Fruit fly (Drosophila melanogaster): ENCODE results near the gene CG8086.

CG8086 gene

DNA sequence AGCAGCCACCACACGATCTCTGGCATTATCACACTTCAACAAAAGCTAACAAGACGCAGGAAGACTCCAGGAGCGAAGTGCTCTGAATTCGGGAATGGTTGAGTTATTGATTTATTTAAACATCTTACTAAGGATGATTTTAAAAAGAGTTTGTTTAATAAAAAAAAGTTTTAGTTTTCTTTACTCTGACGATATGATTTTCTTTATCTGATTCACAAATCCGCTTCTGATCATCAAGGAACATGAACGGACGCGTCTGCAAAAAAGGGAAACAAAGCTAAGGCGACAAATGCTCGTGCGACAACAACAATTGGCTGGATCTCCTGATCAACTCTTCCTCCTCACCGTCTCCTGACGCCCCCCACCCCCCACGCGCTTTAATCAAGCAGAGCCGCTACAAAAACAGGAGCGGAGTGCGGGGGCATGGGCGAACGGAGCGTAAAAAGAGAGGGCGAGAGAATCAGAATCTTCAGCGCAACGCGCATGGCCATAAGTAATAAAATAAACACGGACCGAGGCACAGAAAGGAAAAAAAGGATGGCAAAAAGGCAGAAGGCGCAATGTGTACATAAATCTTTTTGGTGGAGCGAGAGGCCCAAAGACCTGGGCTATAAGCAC is 42.0 kb upstream of the CG8086 start (continued):
- no peak for TF ChIP-seq CG3995 (GFP tag; optimal IDR thresholded peaks at IDR 0.05)
- no peak for TF ChIP-seq ind (GFP tag; optimal IDR thresholded peaks at IDR 0.05)
- TF ChIP-seq dan (GFP tag; IDR thresholded peaks at IDR 0.05): no peak
- no peak for TF ChIP-seq grau (tag; optimal IDR thresholded peaks at IDR 0.05)
- no peak for TF ChIP-seq Side (GFP tag; optimal IDR thresholded peaks at IDR 0.05)
- TF ChIP-seq HLH54F (GFP tag; optimal IDR thresholded peaks at IDR 0.05): no peak
- no peak for TF ChIP-seq wor (GFP tag; IDR thresholded peaks at IDR 0.05)
- no peak for TF ChIP-seq Fer1 (GFP tag; optimal IDR thresholded peaks at IDR 0.05)
- TF ChIP-seq fru (optimal IDR thresholded peaks at IDR 0.05): no peak

DNA sequence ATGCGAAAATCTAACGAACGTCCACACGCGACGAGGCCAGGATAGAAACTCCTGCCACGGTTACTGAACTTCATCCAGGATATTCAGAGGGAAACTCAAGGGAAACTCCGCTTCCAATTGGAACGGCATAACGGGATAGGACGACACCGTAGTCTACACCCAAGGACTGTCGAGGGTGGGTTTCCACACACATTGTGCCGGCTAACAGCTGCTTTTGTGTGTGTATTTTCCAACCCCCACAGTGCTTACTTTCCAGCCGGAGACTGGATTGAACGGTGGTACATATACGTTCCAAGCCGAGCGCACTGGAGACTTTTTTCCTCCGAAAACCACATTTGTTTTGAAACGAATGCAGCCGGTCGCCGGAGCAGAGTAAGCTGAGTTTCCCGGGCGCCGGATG is 39.8 kb upstream of the CG8086 start:
- TF ChIP-seq CG1529 (GFP tag; optimal IDR thresholded peaks at IDR 0.05) (no peak), bcd (GFP tag; optimal IDR thresholded peaks at IDR 0.05) (no peak), pros (GFP tag; optimal IDR thresholded peaks at IDR 0.05) (peak; percentile 72), crp (GFP tag; optimal IDR thresholded peaks at IDR 0.05) (peak in 1 of 2 experiments; percentile 37), Awh (GFP tag; IDR thresholded peaks at IDR 0.05) (no peak), ATbp (GFP tag; optimal IDR thresholded peaks at IDR 0.05) (no peak), CG10431 (GFP tag; optimal IDR thresholded peaks at IDR 0.05) (peak; percentile 36), insv (GFP tag; optimal IDR thresholded peaks at IDR 0.05) (peak; percentile 56 to 88), CG3407 (GFP tag; optimal IDR thresholded peaks at IDR 0.05) (no peak), NC2α (GFP tag; optimal IDR thresholded peaks at IDR 0.05) (no peak), Hr39 (optimal IDR thresholded peaks at IDR 0.05) (no peak), CG12299 (tag; optimal IDR thresholded peaks at IDR 0.05) (no peak), gfzf (GFP tag; optimal IDR thresholded peaks at IDR 0.05) (no peak), CG4424 (GFP tag; optimal IDR thresholded peaks at IDR 0.05) (no peak), vnd (GFP tag; IDR thresholded peaks at IDR 0.05; ENCODE audit: partially characterized antibody) (no peak), CG34224 (GFP tag; IDR thresholded peaks at IDR 0.05; ENCODE audit: partially characterized antibody) (0 out of 3 replicates have a peak, but pooled peaks have one; percentile 18), CG9727 (GFP tag; optimal IDR thresholded peaks at IDR 0.05) (no peak), eve (GFP tag; optimal IDR thresholded peaks at IDR 0.05) (no peak), CG15479 (GFP tag; optimal IDR thresholded peaks at IDR 0.05) (no peak), hb (GFP tag; IDR thresholded peaks at IDR 0.05; ENCODE audit: partially characterized antibody) (no peak), toy (GFP tag; IDR thresholded peaks at IDR 0.05) (no peak), twi (tag; optimal IDR thresholded peaks at IDR 0.05) (peak; percentile 17), slp2 (GFP tag; optimal IDR thresholded peaks at IDR 0.05) (no peak), Bdp1 (GFP tag; optimal IDR thresholded peaks at IDR 0.05) (no peak), CG10147 (GFP tag; optimal IDR thresholded peaks at IDR 0.05) (no peak), seq (GFP tag; IDR thresholded peaks at IDR 0.05) (peak; percentile 83), Deaf1 (tag; optimal IDR thresholded peaks at IDR 0.05) (peak; percentile 73), pum (GFP tag; optimal IDR thresholded peaks at IDR 0.05) (no peak), bowl (GFP tag; IDR thresholded peaks at IDR 0.05) (0 out of 2 replicates have a peak, but pooled peaks have one; percentile 8), Meics (GFP tag; optimal IDR thresholded peaks at IDR 0.05) (no peak), unpg (GFP tag; optimal IDR thresholded peaks at IDR 0.05) (no peak), bbx (GFP tag; IDR thresholded peaks at IDR 0.05; ENCODE audit: partially characterized antibody) (peak; percentile 14; the same call in 1 of the 2 replicates), CG5180 (GFP tag; optimal IDR thresholded peaks at IDR 0.05) (no peak), CG2712 (tag; optimal IDR thresholded peaks at IDR 0.05) (no peak), Hand (GFP tag; optimal IDR thresholded peaks at IDR 0.05) (no peak), crc (GFP tag; optimal IDR thresholded peaks at IDR 0.05) (no peak), Med (GFP tag) (peak; percentile 24), CG32767 (GFP tag; IDR thresholded peaks at IDR 0.05) (peak; percentile 20; the same call in 1 of the 2 replicates), lab (GFP tag; optimal IDR thresholded peaks at IDR 0.05) (no peak), cas (GFP tag; IDR thresholded peaks at IDR 0.05) (no peak), repo (GFP tag; optimal IDR thresholded peaks at IDR 0.05) (no peak)

All from whole organism, embryonic.